Worm (Caenorhabditis elegans) whole organism, L3 larva: ENCODE data around the gene srh-182.

Source experiments
- ZK546.5 ChIP-seq: sonication (generic microtip); optimal IDR thresholded peaks from 2 replicates; lab custom pipeline; 2017; ENCODE audit warnings: missing biosample characterization, missing genetic modification characterization
- ama-1 ChIP-seq: fragments of 150-350 bp; optimal IDR thresholded peaks from 2 replicates; lab custom pipeline; 2018
- ceh-9 ChIP-seq: sonication (generic microtip); optimal IDR thresholded peaks from 2 replicates; lab custom pipeline; 2018; ENCODE audit warnings: missing biosample characterization, missing genetic modification characterization
- mdl-1 ChIP-seq: fragments of 150-350 bp; optimal IDR thresholded peaks from 2 replicates; lab custom pipeline; 2014; ENCODE audit warnings: missing biosample characterization, missing genetic modification characterization
- nhr-11 ChIP-seq: fragments of 150-350 bp; optimal IDR thresholded peaks from 2 replicates; lab custom pipeline; 2014; ENCODE audit warnings: missing biosample characterization, missing genetic modification characterization
- nhr-237 ChIP-seq: fragments of 150-350 bp; optimal IDR thresholded peaks from 2 replicates; lab custom pipeline; 2014; ENCODE audit warnings: missing biosample characterization, missing genetic modification characterization
- nhr-28 ChIP-seq: fragments of 150-350 bp; optimal IDR thresholded peaks from 2 replicates; lab custom pipeline; 2014; ENCODE audit warnings: missing biosample characterization, missing genetic modification characterization
- snpc-4 ChIP-seq: fragments of 150-350 bp; optimal IDR thresholded peaks from 2 replicates; lab custom pipeline; 2014; ENCODE audit warnings: missing biosample characterization, missing genetic modification characterization
- zag-1 ChIP-seq: fragments of 150-350 bp; optimal IDR thresholded peaks from 2 replicates; lab custom pipeline; 2014; ENCODE audit warnings: missing biosample characterization, missing genetic modification characterization

DNA sequence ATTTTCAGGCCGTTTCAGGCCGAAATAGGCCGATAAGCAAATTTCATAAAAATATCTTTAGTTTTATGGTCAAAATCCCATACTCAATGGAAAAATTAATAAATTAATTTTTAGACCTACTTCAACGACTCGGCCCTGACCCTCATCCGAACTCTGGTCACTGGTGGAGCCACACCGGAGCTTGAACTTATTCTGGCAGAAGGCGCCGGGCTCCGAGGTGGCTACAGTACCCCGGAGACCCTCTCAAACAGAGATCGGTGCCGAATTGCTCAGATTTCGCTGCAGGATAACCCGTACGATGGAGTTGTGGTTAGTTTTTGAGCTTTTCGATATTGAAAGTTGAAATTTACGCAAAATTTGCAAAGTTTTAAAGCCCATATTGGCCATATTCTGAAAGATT lies 33.5 kb upstream of the srh-182 start:
- TF ChIP-seq nhr-11 (tag; lab: Kevin White, UChicago) = no peak
- TF ChIP-seq zag-1 (tag; lab: Kevin White, UChicago) = no peak
- no peak for TF ChIP-seq ama-1
- TF ChIP-seq snpc-4 = no peak
- TF ChIP-seq mdl-1 (tag; lab: Kevin White, UChicago) = no peak
- no peak for TF ChIP-seq ZK546.5 (tag; lab: Kevin White, UChicago)
- TF ChIP-seq ceh-9 (tag; lab: Kevin White, UChicago) = no peak
- TF ChIP-seq nhr-237 = no peak
- TF ChIP-seq nhr-28 (tag; lab: Kevin White, UChicago) = no peak
